Worm (Caenorhabditis elegans) whole organism, L2 larva: Measurements from ENCODE around the gene F11C1.7.
A peak's percentile ranks its signal among the peaks of the same experiment; 100 is the strongest.

ENCODE experiments used
- C34F6.9 ChIP-seq: fragments of 150-350 bp; optimal IDR thresholded peaks from 2 replicates; lab custom pipeline; 2014; ENCODE audit warnings: missing biosample characterization, missing genetic modification characterization
- F13H6.1 ChIP-seq: sonication (generic microtip); optimal IDR thresholded peaks from 2 replicates; lab custom pipeline; 2016; ENCODE audit warnings: missing genetic modification characterization, missing compliant biosample characterization
- R02D3.7 ChIP-seq: fragments of 150-350 bp; optimal IDR thresholded peaks from 2 replicates; lab custom pipeline; 2014; ENCODE audit warnings: missing biosample characterization, missing genetic modification characterization
- Y55F3AM.14 ChIP-seq: fragments of 200-800 bp; sonication (Bioruptor generic); optimal IDR thresholded peaks from 2 replicates; lab custom pipeline; 2018; ENCODE audit warnings: mild to moderate bottlenecking, missing genetic modification characterization, missing compliant biosample characterization
- ZK546.5 ChIP-seq: sonication (generic microtip); optimal IDR thresholded peaks from 2 replicates; lab custom pipeline; 2017; ENCODE audit warnings: missing biosample characterization, missing genetic modification characterization
- alr-1 ChIP-seq: fragments of 150-350 bp; optimal IDR thresholded peaks from 2 replicates; lab custom pipeline; 2014; ENCODE audit warnings: missing biosample characterization, missing genetic modification characterization
- aly-2 ChIP-seq: fragments of 150-350 bp; optimal IDR thresholded peaks from 2 replicates; lab custom pipeline; 2014; ENCODE audit warnings: missing biosample characterization, missing genetic modification characterization
- ama-1 ChIP-seq: fragments of 150-350 bp; optimal IDR thresholded peaks from 2 replicates; lab custom pipeline; 2018; ENCODE audit warnings: inconsistent platforms
- blmp-1 ChIP-seq: sonication (generic microtip); optimal IDR thresholded peaks from 2 replicates; lab custom pipeline; 2017; ENCODE audit warnings: missing genetic modification characterization, mild to moderate bottlenecking, missing compliant biosample characterization, antibody characterized with exemption, moderate library complexity; ENCODE audit not compliant: insufficient read depth
- ceh-16 ChIP-seq: fragments of 150-350 bp; optimal IDR thresholded peaks from 2 replicates; lab custom pipeline; 2014; ENCODE audit warnings: missing biosample characterization, missing genetic modification characterization
- ceh-82 ChIP-seq: fragments of 150-350 bp; optimal IDR thresholded peaks from 2 replicates; lab custom pipeline; 2014; ENCODE audit warnings: missing biosample characterization, missing genetic modification characterization
- crh-2 ChIP-seq: sonication (generic microtip); optimal IDR thresholded peaks from 2 replicates; lab custom pipeline; 2017; ENCODE audit warnings: missing biosample characterization, missing genetic modification characterization
- dmd-4 ChIP-seq: sonication (generic microtip); optimal IDR thresholded peaks from 2 replicates; lab custom pipeline; 2017; ENCODE audit warnings: missing biosample characterization, missing genetic modification characterization
- egl-27 ChIP-seq: sonication (generic microtip); optimal IDR thresholded peaks from 3 replicates; lab custom pipeline; 2017; ENCODE audit warnings: missing biosample characterization, missing genetic modification reagents, missing genetic modification characterization
- elt-1 ChIP-seq: fragments of 150-350 bp; optimal IDR thresholded peaks from 2 replicates; lab custom pipeline; 2014; ENCODE audit warnings: missing biosample characterization, missing genetic modification characterization
- elt-3 ChIP-seq: sonication (generic microtip); optimal IDR thresholded peaks from 2 replicates; lab custom pipeline; 2017; ENCODE audit warnings: missing biosample characterization, missing genetic modification characterization
- fos-1 ChIP-seq: fragments of 150-350 bp; optimal IDR thresholded peaks from 2 replicates; lab custom pipeline; 2014; ENCODE audit warnings: missing biosample characterization, missing genetic modification characterization
- gmeb-1 ChIP-seq: fragments of 150-350 bp; optimal IDR thresholded peaks from 2 replicates; lab custom pipeline; 2014; ENCODE audit warnings: missing biosample characterization, missing genetic modification characterization
- lin-11 ChIP-seq: fragments of 150-350 bp; sonication (generic microtip); optimal IDR thresholded peaks from 2 replicates; lab custom pipeline; 2014; ENCODE audit warnings: missing biosample characterization, missing genetic modification characterization, inconsistent platforms, mixed read lengths
- lin-39 ChIP-seq: fragments of 150-350 bp; optimal IDR thresholded peaks from 2 replicates; lab custom pipeline; 2014; ENCODE audit warnings: missing biosample characterization, missing genetic modification reagents, missing genetic modification characterization
- lsy-2 ChIP-seq, 2 experiments: fragments of 150-350 bp in 1 of 2; sonication (generic microtip) in 1 of 2; optimal IDR thresholded peaks; 2 replicates each; lab custom pipeline; 2014 to 2017; ENCODE audit warnings: missing biosample characterization in 2 of 2, missing genetic modification characterization in 2 of 2
- mab-5 ChIP-seq: fragments of 150-350 bp; optimal IDR thresholded peaks from 2 replicates; lab custom pipeline; 2014; ENCODE audit warnings: missing biosample characterization, missing genetic modification characterization
- mdl-1 ChIP-seq, 2 experiments: fragments of 150-350 bp in 1 of 2; sonication (generic microtip) in 1 of 2; optimal IDR thresholded peaks; 2 replicates each; lab custom pipeline; 2017; ENCODE audit warnings: missing biosample characterization in 2 of 2, missing genetic modification characterization in 2 of 2
- nhr-10 ChIP-seq: sonication (generic microtip); optimal IDR thresholded peaks from 2 replicates; lab custom pipeline; 2017; ENCODE audit warnings: missing biosample characterization, missing genetic modification characterization
- nhr-11 ChIP-seq: fragments of 150-350 bp; optimal IDR thresholded peaks from 2 replicates; lab custom pipeline; 2014; ENCODE audit warnings: missing biosample characterization, missing genetic modification characterization
- nhr-12 ChIP-seq: fragments of 150-350 bp; optimal IDR thresholded peaks from 2 replicates; lab custom pipeline; 2014; ENCODE audit warnings: missing biosample characterization, missing genetic modification characterization
- nhr-129 ChIP-seq: fragments of 150-350 bp; optimal IDR thresholded peaks from 2 replicates; lab custom pipeline; 2014; ENCODE audit warnings: missing biosample characterization, missing genetic modification characterization
- nhr-21 ChIP-seq: fragments of 150-350 bp; optimal IDR thresholded peaks from 2 replicates; lab custom pipeline; 2014; ENCODE audit warnings: missing biosample characterization, missing genetic modification characterization
- nhr-237 ChIP-seq: fragments of 150-350 bp; optimal IDR thresholded peaks from 2 replicates; lab custom pipeline; 2014; ENCODE audit warnings: missing biosample characterization, missing genetic modification characterization
- nhr-25 ChIP-seq: fragments of 150-350 bp; sonication (generic microtip); optimal IDR thresholded peaks from 3 replicates; lab custom pipeline; 2014; ENCODE audit warnings: missing biosample characterization, missing genetic modification characterization
- nhr-6 ChIP-seq: fragments of 150-350 bp; optimal IDR thresholded peaks from 2 replicates; lab custom pipeline; 2014; ENCODE audit warnings: missing biosample characterization, missing genetic modification characterization
- nhr-77 ChIP-seq: fragments of 150-350 bp; optimal IDR thresholded peaks from 2 replicates; lab custom pipeline; 2014; ENCODE audit warnings: missing biosample characterization, missing genetic modification characterization
- peb-1 ChIP-seq: fragments of 150-350 bp; optimal IDR thresholded peaks from 2 replicates; lab custom pipeline; 2014; ENCODE audit warnings: missing biosample characterization, missing genetic modification characterization
- sem-4 ChIP-seq: fragments of 150-350 bp; optimal IDR thresholded peaks from 2 replicates; lab custom pipeline; 2014; ENCODE audit warnings: missing biosample characterization, missing genetic modification reagents, missing genetic modification characterization
- skn-1 ChIP-seq: sonication (generic microtip); optimal IDR thresholded peaks from 2 replicates; lab custom pipeline; 2017; ENCODE audit warnings: missing biosample characterization, missing genetic modification characterization
- sma-3 ChIP-seq: sonication (generic microtip); optimal IDR thresholded peaks from 2 replicates; lab custom pipeline; 2016; ENCODE audit warnings: missing genetic modification reagents, missing genetic modification characterization, missing compliant biosample characterization
- sma-9 ChIP-seq, 2 experiments: fragments of 150-350 bp in 1 of 2; sonication (generic microtip) in 1 of 2; optimal IDR thresholded peaks; 2 replicates each; lab custom pipeline; 2014 to 2016; ENCODE audit warnings: missing genetic modification characterization in 2 of 2, mild to moderate bottlenecking in 1 of 2, missing biosample characterization in 1 of 2, missing compliant biosample characterization in 1 of 2, missing genetic modification reagents in 1 of 2, moderate library complexity in 1 of 2
- snpc-4 ChIP-seq: fragments of 150-350 bp; optimal IDR thresholded peaks from 2 replicates; lab custom pipeline; 2014; ENCODE audit warnings: missing biosample characterization, missing genetic modification characterization
- unc-39 ChIP-seq: fragments of 150-350 bp; optimal IDR thresholded peaks from 2 replicates; lab custom pipeline; 2014; ENCODE audit warnings: missing biosample characterization, missing genetic modification characterization
- unc-55 ChIP-seq: fragments of 150-350 bp; sonication (generic microtip); optimal IDR thresholded peaks from 3 replicates; lab custom pipeline; 2014; ENCODE audit warnings: missing biosample characterization, missing genetic modification reagents, missing genetic modification characterization
- unc-62 ChIP-seq: fragments of 150-350 bp; optimal IDR thresholded peaks from 2 replicates; lab custom pipeline; 2014; ENCODE audit warnings: missing biosample characterization, missing genetic modification reagents, missing genetic modification characterization
- zag-1 ChIP-seq: fragments of 150-350 bp; optimal IDR thresholded peaks from 2 replicates; lab custom pipeline; 2014; ENCODE audit warnings: missing biosample characterization, missing genetic modification characterization
- ztf-1 ChIP-seq: fragments of 200-800 bp; sonication (Bioruptor generic); conservative IDR thresholded peaks from 2 replicates; pipeline ENCODE4 v1.3.6; 2022; ENCODE audit warnings: missing genetic modification characterization, missing compliant biosample characterization
- ztf-11 ChIP-seq: sonication (generic microtip); optimal IDR thresholded peaks from 2 replicates; lab custom pipeline; 2017; ENCODE audit warnings: missing biosample characterization, missing genetic modification characterization
- ztf-4 ChIP-seq: fragments of 150-350 bp; optimal IDR thresholded peaks from 2 replicates; lab custom pipeline; 2014; ENCODE audit warnings: missing biosample characterization, missing genetic modification characterization

F11C1.7 gene

ce11 chrX:13008895-13009294 lies 19.8 kb downstream of the F11C1.7 start:
- TF ChIP-seq F13H6.1 (tag; lab: Kevin White, UChicago) (no peak), snpc-4 (tag; lab: Kevin White, UChicago) (no peak), C34F6.9 (tag; lab: Kevin White, UChicago) (no peak), R02D3.7 (no peak), peb-1 (no peak), ama-1 (lab: Kevin White, UChicago) (no peak), nhr-11 (tag; lab: Kevin White, UChicago) (no peak), Y55F3AM.14 (GFP tag; lab: Kevin White, UChicago) (no peak), elt-3 (tag; lab: Kevin White, UChicago) (no peak), nhr-25 (tag; lab: Kevin White, UChicago) (peak; percentile 99), nhr-12 (tag; lab: Kevin White, UChicago) (no peak), zag-1 (tag; lab: Kevin White, UChicago) (no peak), dmd-4 (tag; lab: Kevin White, UChicago) (no peak), ceh-16 (peak; percentile 41), unc-55 (no peak), nhr-77 (tag; lab: Kevin White, UChicago) (no peak), skn-1 (tag; lab: Kevin White, UChicago) (no peak), aly-2 (tag; lab: Kevin White, UChicago) (no peak), nhr-21 (tag; lab: Kevin White, UChicago) (no peak), ZK546.5 (tag; lab: Kevin White, UChicago) (no peak), alr-1 (no peak), mab-5 (tag; lab: Kevin White, UChicago) (no peak), sma-9 (GFP tag; optimal IDR thresholded peaks at IDR 0.05; lab: Kevin White, UChicago) (peak; percentile 69), sma-9 (tag; optimal IDR thresholded peaks at IDR 0.05; lab: Kevin White, UChicago) (no peak), ceh-82 (tag; lab: Kevin White, UChicago) (no peak), nhr-129 (no peak), crh-2 (tag; lab: Kevin White, UChicago) (no peak), gmeb-1 (no peak), sem-4 (tag; lab: Kevin White, UChicago) (no peak), blmp-1 (tag; lab: Kevin White, UChicago) (peak; percentile 99), nhr-10 (tag; lab: Kevin White, UChicago) (no peak), lin-39 (tag; lab: Kevin White, UChicago) (no peak), nhr-237 (no peak), egl-27 (tag; lab: Kevin White, UChicago) (no peak), mdl-1 (tag; optimal IDR thresholded peaks at IDR 0.05; lab: Kevin White, UChicago) (no peak)

- TF ChIP-seq sem-4 (tag; lab: Kevin White, UChicago): peak; percentile 50
- peak; percentile 31 for TF ChIP-seq fos-1 (tag; lab: Kevin White, UChicago)
- TF ChIP-seq nhr-25 (tag; lab: Kevin White, UChicago): peak; percentile 98
- TF ChIP-seq Y55F3AM.14 (GFP tag; lab: Kevin White, UChicago): peak; percentile 76
- no peak for TF ChIP-seq aly-2 (tag; lab: Kevin White, UChicago)
- TF ChIP-seq ceh-16: peak; percentile 73
- TF ChIP-seq sma-9 (GFP tag; optimal IDR thresholded peaks at IDR 0.05; lab: Kevin White, UChicago): peak; percentile 46
- no peak for TF ChIP-seq sma-9 (tag; optimal IDR thresholded peaks at IDR 0.05; lab: Kevin White, UChicago)
- TF ChIP-seq egl-27 (tag; lab: Kevin White, UChicago): peak; percentile 30
- TF ChIP-seq nhr-21 (tag; lab: Kevin White, UChicago): peak; percentile 63
- TF ChIP-seq mab-5 (tag; lab: Kevin White, UChicago): no peak
- TF ChIP-seq lsy-2 (tag; optimal IDR thresholded peaks at IDR 0.05; lab: Kevin White, UChicago): peak in 1 of 2 experiments; percentile 16
- no peak for TF ChIP-seq ztf-11 (tag; lab: Kevin White, UChicago)
- peak; percentile 91 for TF ChIP-seq blmp-1 (tag; lab: Kevin White, UChicago)
- no peak for TF ChIP-seq ZK546.5 (tag; lab: Kevin White, UChicago)
Observed at ce11 chrX:13009645-13010044, 20.5 kb downstream of the F11C1.7 start.

ce11 chrX:13011897-13012296 lies 22.8 kb downstream of the F11C1.7 start:
- no peak for TF ChIP-seq nhr-11 (tag; lab: Kevin White, UChicago)
- TF ChIP-seq unc-62: no peak
- no peak for TF ChIP-seq mdl-1 (tag; optimal IDR thresholded peaks at IDR 0.05; lab: Kevin White, UChicago)
- TF ChIP-seq nhr-25 (tag; lab: Kevin White, UChicago): peak; percentile 26
- TF ChIP-seq peb-1: no peak
- no peak for TF ChIP-seq sma-3 (GFP tag; lab: Kevin White, UChicago)
- TF ChIP-seq ztf-1 (GFP tag; lab: Robert Waterston, UW): no peak
- no peak for TF ChIP-seq nhr-129
- TF ChIP-seq unc-39 (tag; lab: Kevin White, UChicago): no peak
- TF ChIP-seq ama-1 (lab: Kevin White, UChicago): no peak
- peak; percentile 74 for TF ChIP-seq elt-1
- no peak for TF ChIP-seq nhr-6
- TF ChIP-seq sma-9 (GFP tag; optimal IDR thresholded peaks at IDR 0.05; lab: Kevin White, UChicago): peak; percentile 15
- no peak for TF ChIP-seq sma-9 (tag; optimal IDR thresholded peaks at IDR 0.05; lab: Kevin White, UChicago)
- TF ChIP-seq skn-1 (tag; lab: Kevin White, UChicago): no peak
- TF ChIP-seq ztf-4 (tag; lab: Kevin White, UChicago): no peak
- no peak for TF ChIP-seq aly-2 (tag; lab: Kevin White, UChicago)
- no peak for TF ChIP-seq lin-11 (tag; lab: Kevin White, UChicago)
- TF ChIP-seq fos-1 (tag; lab: Kevin White, UChicago): no peak
- TF ChIP-seq elt-3 (tag; lab: Kevin White, UChicago): no peak
- peak; percentile 86 for TF ChIP-seq ceh-16
- TF ChIP-seq egl-27 (tag; lab: Kevin White, UChicago): no peak
- TF ChIP-seq Y55F3AM.14 (GFP tag; lab: Kevin White, UChicago): no peak
- no peak for TF ChIP-seq nhr-12 (tag; lab: Kevin White, UChicago)
- TF ChIP-seq unc-55: no peak
- TF ChIP-seq mab-5 (tag; lab: Kevin White, UChicago): no peak
- TF ChIP-seq alr-1: no peak
- TF ChIP-seq lin-39 (tag; lab: Kevin White, UChicago): no peak
- TF ChIP-seq lsy-2 (tag; optimal IDR thresholded peaks at IDR 0.05; lab: Kevin White, UChicago): no peak
- no peak for TF ChIP-seq dmd-4 (tag; lab: Kevin White, UChicago)
- TF ChIP-seq gmeb-1: no peak
- no peak for TF ChIP-seq ztf-11 (tag; lab: Kevin White, UChicago)
